Fruit fly (Drosophila melanogaster): ENCODE data around the gene CG12539.

CG12539 gene

DNA sequence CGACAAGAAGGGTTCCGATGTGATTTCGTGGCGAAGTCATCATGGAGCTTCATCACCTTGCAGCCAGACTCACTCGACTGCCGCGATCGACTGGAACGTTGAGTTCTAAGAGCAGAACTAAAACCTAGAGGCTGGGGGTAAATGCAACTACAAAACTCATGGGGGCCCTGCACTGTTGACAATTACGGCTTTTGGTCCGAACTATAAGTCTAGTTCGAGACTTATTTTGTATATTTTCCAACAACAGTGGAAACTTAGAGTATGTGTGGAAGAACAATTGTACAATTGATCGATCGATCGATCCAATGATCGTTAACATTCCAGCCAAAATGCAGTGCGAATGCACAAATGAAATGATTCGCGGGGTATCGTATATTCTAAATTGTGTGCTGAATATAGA, 11.7 kb upstream of the CG12539 start, which contains the start of gene CG9519:
CG9519 (minus strand) TSS at position 101 of the 400 bp plus-strand sequence.
- TF ChIP-seq Dll (optimal IDR thresholded peaks at IDR 0.05) = no peak
- TF ChIP-seq usp (GFP tag; optimal IDR thresholded peaks at IDR 0.05) = no peak
- no peak for TF ChIP-seq pan (optimal IDR thresholded peaks at IDR 0.05)
- no peak for TF ChIP-seq psq (optimal IDR thresholded peaks at IDR 0.05)
- no peak for TF ChIP-seq EcR (GFP tag; optimal IDR thresholded peaks at IDR 0.05)
- no peak for TF ChIP-seq CG8478 (optimal IDR thresholded peaks at IDR 0.05)

DNA sequence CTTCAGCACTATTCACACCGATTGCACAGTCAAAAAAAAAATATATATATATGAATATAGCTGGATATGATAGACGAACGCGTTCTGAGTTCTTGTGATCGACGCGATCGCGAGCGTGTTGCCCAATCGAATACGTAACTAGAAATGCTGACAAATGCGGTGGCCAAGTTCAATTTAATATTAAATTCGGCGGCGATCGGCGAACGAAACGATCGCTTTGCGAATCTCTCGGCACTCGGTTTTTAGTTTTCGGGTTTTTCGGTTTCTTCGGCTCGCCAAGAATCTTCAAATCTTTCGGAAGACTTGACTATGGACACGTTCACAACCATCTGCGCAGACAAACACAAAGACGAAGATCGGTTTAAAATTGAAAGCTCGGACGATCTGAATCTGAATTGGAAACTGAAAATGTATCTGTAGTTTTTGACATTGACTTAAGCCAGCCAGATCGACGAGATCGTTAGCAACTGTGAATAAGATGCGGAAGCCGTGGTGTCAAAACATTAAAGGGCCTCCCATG, 8.7 kb upstream of the CG12539 start, which contains the start of gene CG9521:
CG9521 (minus strand) TSS at position 117 of the 520 bp plus-strand sequence.
- TF ChIP-seq psq (optimal IDR thresholded peaks at IDR 0.05) (no peak), CG8478 (optimal IDR thresholded peaks at IDR 0.05) (no peak), usp (GFP tag; optimal IDR thresholded peaks at IDR 0.05) (no peak), Dll (optimal IDR thresholded peaks at IDR 0.05) (no peak), EcR (GFP tag; optimal IDR thresholded peaks at IDR 0.05) (no peak), pan (optimal IDR thresholded peaks at IDR 0.05) (no peak)

DNA sequence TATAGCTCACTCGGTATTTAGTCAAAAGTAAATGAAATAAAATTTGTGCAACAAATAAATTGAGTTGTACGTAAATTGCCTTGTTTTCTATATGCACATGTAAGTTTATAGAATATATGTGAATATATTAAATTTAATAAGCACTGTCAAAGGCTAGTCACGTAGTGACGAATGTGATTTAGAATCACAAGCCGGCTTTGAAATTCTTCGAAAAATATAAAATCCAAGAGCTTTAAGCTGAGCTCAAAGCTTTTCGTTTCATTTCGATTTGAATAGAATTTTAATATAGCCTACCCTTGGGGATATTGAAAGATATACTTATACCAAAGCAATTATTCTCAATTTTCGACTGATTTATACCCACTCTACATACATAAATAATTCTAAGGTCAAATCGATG, 5.5 kb upstream of the CG12539 start:
- no peak for TF ChIP-seq usp (GFP tag; optimal IDR thresholded peaks at IDR 0.05)
- no peak for TF ChIP-seq CG8478 (optimal IDR thresholded peaks at IDR 0.05)

DNA sequence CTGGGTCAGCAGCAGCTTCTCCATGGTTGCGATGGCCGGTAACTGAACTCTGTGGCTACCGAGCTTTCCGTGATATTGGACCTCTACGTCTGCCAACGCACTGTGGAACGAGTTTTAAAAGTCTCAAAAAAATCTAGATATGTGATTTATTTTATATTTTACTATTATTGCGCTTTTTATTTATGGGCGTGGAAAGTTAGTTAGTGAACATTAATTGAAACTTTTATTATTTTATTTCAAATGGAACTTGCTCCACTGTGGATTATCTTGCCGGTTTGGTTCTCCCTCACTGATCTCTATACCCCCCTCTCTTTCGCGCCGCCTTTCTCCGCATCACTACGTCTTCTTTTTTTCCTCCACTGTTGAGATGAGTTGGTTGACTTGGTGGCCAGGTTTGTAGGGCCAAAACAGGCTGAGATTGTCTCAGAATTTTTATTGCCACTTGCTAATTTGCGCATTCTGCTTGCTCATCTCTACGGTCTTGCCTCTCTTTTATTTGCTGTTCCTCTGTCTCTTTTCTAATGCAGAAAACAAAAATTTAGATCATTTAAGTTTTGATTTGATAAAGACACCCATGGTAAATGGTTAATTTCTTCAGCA, 4.3 kb upstream of the CG12539 start, which contains the start of gene CG9522:
CG9522 (minus strand) TSS at position 54 of the 600 bp plus-strand sequence.
- TF ChIP-seq pan (optimal IDR thresholded peaks at IDR 0.05) (no peak), psq (optimal IDR thresholded peaks at IDR 0.05) (no peak), CG8478 (optimal IDR thresholded peaks at IDR 0.05) (no peak), Dll (optimal IDR thresholded peaks at IDR 0.05) (no peak), EcR (GFP tag; optimal IDR thresholded peaks at IDR 0.05) (no peak), usp (GFP tag; optimal IDR thresholded peaks at IDR 0.05) (no peak)

DNA sequence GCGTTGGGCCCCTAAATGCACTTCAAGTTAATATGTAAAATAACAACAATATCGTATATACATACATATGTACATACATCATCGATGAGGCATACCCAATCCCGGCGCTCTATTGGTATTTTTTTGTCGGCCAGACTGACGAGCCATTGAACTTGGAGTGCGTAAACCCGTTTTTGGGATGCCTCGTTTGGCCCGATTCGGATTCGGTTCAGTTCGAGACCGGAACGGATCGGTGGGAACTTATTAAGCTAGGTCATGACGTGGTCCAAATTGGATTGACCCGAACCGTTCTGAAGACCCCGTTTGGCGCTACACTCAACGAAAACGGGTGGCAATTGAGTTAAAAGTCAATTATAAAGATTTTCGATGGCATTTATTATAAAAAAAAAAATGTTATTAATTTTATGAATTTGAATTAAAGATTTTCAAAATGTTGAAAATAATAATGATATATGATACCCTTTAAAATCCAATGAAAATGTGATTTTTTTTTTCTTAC, 1.6 kb upstream of the CG12539 start:
- TF ChIP-seq EcR (GFP tag; optimal IDR thresholded peaks at IDR 0.05) = peak in 1 of 2 experiments; percentile 65
- TF ChIP-seq CG8478 (optimal IDR thresholded peaks at IDR 0.05) = no peak

DNA sequence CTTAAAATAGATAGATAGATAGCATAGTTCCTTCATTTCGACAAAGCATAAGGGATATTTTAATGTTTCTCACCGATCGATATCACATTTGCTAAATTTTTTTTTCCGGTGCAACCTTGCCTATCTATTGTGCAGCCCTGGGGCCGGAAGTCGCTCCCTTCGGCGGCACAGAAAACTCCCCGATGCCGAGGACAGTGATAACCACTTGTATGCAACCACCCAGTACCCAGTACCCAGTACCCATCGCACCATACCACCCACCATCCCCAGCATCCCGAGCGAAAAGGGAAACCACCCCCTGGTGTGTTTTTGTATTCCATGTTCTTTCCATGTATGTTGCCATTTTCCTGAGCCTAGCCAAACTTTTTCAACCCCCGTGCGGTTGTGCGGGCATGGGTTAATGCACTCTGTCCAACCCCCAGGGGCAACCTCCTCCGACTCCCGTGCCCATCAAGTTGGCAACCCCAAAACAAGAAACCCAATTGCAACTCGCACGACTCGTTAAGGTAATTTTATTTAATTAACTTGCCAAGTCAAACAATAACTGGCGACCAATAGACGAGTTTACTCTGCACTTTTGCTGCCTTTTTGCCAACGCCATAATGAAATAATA, 2.6 kb downstream of the CG12539 start:
- TF ChIP-seq Dll (optimal IDR thresholded peaks at IDR 0.05) = no peak
- TF ChIP-seq usp (GFP tag; optimal IDR thresholded peaks at IDR 0.05) = no peak
- TF ChIP-seq CG8478 (optimal IDR thresholded peaks at IDR 0.05) = no peak
- no peak for TF ChIP-seq psq (optimal IDR thresholded peaks at IDR 0.05)
- no peak for TF ChIP-seq EcR (GFP tag; optimal IDR thresholded peaks at IDR 0.05)
- TF ChIP-seq pan (optimal IDR thresholded peaks at IDR 0.05) = no peak

DNA sequence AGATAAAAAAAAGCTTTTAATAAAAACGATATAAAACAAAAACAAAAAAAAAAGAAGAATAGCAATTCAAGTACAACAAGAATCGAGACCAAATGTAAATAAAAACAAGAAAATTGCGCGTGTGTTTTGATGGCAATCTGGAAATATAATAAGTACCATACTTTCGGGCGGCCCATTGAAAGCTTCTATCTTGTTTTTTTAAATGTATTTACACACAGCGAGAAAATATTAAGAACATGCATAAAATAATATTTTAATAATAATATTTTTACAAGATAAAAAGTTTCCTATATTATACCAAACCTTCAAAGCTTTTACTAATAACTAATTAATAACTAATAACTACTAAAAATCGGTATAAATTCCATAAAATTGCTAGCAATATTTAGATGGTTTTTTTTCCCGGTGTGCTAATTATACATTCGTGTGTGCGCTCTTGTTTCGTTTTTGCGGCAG, 4.1 kb downstream of the CG12539 start:
- TF ChIP-seq usp (GFP tag; optimal IDR thresholded peaks at IDR 0.05) = no peak
- TF ChIP-seq CG8478 (optimal IDR thresholded peaks at IDR 0.05) = no peak
- no peak for TF ChIP-seq Dll (optimal IDR thresholded peaks at IDR 0.05)

DNA sequence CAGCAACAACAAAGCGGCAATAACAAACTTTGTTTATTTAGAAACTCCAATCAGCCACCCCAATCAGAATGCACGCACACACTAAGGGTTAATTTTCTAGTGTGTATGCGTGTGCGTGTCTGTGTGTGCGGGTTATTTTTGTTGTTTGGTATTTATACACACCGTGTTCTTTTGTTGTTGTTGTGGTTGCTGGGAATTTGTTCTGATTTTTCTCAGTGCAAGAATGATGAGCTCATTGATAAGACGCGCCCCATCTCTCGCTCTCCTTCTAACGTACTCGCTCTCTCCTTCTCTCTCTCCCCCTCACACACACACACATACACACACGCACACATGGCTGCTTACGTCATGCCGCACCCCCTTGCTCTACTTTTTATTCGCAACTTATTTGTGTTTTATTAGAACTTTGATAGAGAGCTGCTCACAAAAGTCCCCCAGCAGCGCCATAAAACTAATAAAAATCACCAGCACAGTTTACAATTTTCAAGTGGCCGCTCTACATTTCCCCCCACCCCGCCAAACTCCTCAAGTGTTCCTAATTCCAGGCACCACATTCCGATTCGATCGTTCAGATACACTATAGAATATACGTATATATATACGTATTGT, 4.7 kb downstream of the CG12539 start:
- TF ChIP-seq EcR (GFP tag; optimal IDR thresholded peaks at IDR 0.05) = no peak

DNA sequence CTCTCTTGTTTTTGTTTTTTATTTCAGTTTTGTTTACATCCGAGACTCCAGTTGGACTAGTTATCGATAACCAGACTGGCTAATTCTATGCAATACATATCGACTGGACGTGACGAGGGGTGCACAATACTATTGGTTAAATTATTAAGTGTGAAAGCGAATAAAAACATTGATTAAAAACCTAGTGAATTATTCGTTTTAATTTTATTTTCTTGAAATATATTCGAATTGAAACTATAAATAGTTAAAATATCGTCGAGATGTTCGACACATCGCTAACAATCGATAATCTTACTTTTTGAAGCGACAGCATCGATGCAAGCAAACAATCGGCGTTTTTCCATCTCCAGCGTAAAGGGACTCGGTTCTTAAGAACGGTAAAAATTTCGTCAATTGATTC, 5.5 kb downstream of the CG12539 start, which contains the start of the genes CG32590 and Flo2:
CG32590 (minus strand) TSS at position 60 of the 400 bp plus-strand sequence.
Flo2 (plus strand) TSS at position 330 of the 400 bp plus-strand sequence.
- no peak for TF ChIP-seq psq (optimal IDR thresholded peaks at IDR 0.05)
- no peak for TF ChIP-seq EcR (GFP tag; optimal IDR thresholded peaks at IDR 0.05)
- TF ChIP-seq Dll (optimal IDR thresholded peaks at IDR 0.05) = no peak
- TF ChIP-seq CG8478 (optimal IDR thresholded peaks at IDR 0.05) = no peak
- TF ChIP-seq pan (optimal IDR thresholded peaks at IDR 0.05) = no peak
- TF ChIP-seq usp (GFP tag; optimal IDR thresholded peaks at IDR 0.05) = no peak

DNA sequence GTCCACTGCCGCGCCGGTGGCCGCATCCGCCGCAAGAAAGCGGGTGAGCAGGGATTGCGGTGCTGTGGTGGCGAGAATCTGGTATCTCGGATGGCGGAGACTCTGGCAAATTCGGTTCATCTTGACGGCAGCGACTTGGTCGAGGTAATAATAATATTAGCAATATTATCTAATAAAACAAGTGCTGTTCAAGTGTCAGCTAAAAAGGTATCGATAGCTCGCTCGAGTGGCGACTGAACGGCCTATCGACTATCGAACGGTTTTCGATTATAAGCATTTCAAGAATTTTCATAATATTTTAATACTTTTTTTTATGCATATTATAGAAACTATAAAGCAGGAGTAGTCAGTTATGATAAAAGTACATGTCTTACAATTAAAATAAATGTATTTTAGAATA, 6.6 kb downstream of the CG12539 start, which contains the start of gene Grx5:
Grx5 (minus strand) TSS at position 216 of the 400 bp plus-strand sequence.
- TF ChIP-seq Dll (optimal IDR thresholded peaks at IDR 0.05) (no peak), EcR (GFP tag; optimal IDR thresholded peaks at IDR 0.05) (no peak), usp (GFP tag; optimal IDR thresholded peaks at IDR 0.05) (no peak), CG8478 (optimal IDR thresholded peaks at IDR 0.05) (no peak), pan (optimal IDR thresholded peaks at IDR 0.05) (no peak)

DNA sequence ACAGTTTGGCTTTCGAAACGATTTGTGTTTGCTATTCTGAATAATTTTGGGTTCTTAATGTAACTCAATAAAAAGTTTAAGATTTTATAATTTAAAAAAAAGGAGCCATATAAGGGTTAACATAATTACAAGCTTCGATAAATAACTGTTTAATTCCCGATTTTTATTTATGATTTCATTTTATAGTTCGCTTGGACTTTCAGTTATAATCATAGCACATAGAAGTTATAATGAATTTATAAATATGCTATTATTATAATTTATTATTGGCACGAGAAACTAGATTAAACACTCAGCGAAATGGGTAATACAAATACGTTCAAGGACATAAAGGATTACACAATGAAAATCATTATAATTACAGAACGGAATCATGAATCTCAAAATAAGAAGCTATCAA, 8.1 kb downstream of the CG12539 start, which contains the start of gene CG14410:
CG14410 (plus strand) TSS at position 301 of the 400 bp plus-strand sequence.
- TF ChIP-seq Dll (optimal IDR thresholded peaks at IDR 0.05) = no peak
- no peak for TF ChIP-seq CG8478 (optimal IDR thresholded peaks at IDR 0.05)
- no peak for TF ChIP-seq usp (GFP tag; optimal IDR thresholded peaks at IDR 0.05)
- TF ChIP-seq psq (optimal IDR thresholded peaks at IDR 0.05) = no peak
- no peak for TF ChIP-seq pan (optimal IDR thresholded peaks at IDR 0.05)

DNA sequence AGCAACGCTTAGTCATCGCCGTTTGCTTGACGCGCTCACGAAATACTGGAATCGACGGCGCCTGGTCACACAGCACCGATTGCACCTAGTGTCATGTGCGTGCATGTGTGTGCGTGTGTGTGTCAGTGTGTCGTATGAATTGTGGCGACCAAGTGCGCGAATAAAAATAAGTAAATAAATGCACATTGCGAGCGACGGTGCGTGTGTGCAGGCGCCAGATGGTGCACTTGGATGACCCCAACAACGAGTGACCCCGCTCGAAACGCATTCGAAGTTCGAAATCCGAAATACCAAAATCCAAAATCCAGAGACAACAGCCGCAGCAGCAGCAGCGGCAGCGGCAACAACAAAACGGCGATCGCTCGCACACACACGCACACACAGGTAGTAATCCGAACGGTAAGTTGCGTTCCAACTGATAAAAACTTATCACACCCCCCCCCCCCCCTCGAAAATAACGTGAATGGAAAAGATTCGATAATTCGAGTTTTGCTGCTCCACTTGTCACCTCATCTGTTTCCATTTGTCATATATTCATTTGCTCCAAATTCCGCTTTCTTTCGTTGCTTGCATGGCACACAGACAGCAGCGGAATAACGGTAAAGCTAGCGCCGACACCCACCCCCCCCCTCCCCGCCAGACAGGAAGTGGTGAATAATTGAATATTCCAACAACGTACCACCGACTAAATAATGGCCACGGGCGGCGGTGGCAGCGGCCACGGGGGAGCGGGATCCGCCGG, 11.8 kb downstream of the CG12539 start, which contains the start of gene CG14411:
CG14411 (plus strand) TSS at position 86 of the 742 bp plus-strand sequence.
- TF ChIP-seq pan (optimal IDR thresholded peaks at IDR 0.05) (no peak), usp (GFP tag; optimal IDR thresholded peaks at IDR 0.05) (no peak), psq (optimal IDR thresholded peaks at IDR 0.05) (no peak), Dll (optimal IDR thresholded peaks at IDR 0.05) (no peak), CG8478 (optimal IDR thresholded peaks at IDR 0.05) (no peak), EcR (GFP tag; optimal IDR thresholded peaks at IDR 0.05) (no peak)
